Fruit fly (Drosophila melanogaster) whole organism, embryonic: Measurements from ENCODE around the gene eIF1.

Source experiments
- BtbVII ChIP-seq: fragments of 200-800 bp; sonication (Bioruptor generic); optimal IDR thresholded peaks from 3 replicates; lab custom pipeline; 2017; ENCODE audit warnings: missing biosample characterization, mild to moderate bottlenecking, missing genetic modification characterization
- Bteb2 ChIP-seq: fragments of 200-800 bp; sonication (Bioruptor generic); optimal IDR thresholded peaks from 2 replicates; lab custom pipeline; 2016; ENCODE audit warnings: missing biosample characterization, missing genetic modification characterization
- C15 ChIP-seq: fragments of 200-800 bp; sonication (Bioruptor generic); IDR thresholded peaks from 3 replicates; pipeline ENCODE4 v1.3.6; 2022; ENCODE audit warnings: missing biosample characterization, missing genetic modification characterization
- CG10147 ChIP-seq: fragments of 200-800 bp; sonication (Bioruptor generic); optimal IDR thresholded peaks from 2 replicates; lab custom pipeline; 2019; ENCODE audit warnings: missing biosample characterization, mild to moderate bottlenecking, missing genetic modification characterization, moderate library complexity
- CG1024 ChIP-seq: fragments of 200-800 bp; sonication (Bioruptor generic); IDR thresholded peaks from 2 replicates; pipeline ENCODE4 v1.3.6; 2022; ENCODE audit warnings: missing biosample characterization, missing genetic modification characterization
- CG12155 ChIP-seq: fragments of 200-800 bp; sonication (Bioruptor generic); optimal IDR thresholded peaks from 3 replicates; lab custom pipeline; 2016; ENCODE audit warnings: missing biosample characterization, missing genetic modification characterization
- CG1233 ChIP-seq: fragments of 200-800 bp; sonication (Bioruptor generic); optimal IDR thresholded peaks from 4 replicates; lab custom pipeline; 2018; ENCODE audit warnings: missing biosample characterization, mild to moderate bottlenecking, missing genetic modification characterization
- CG14050 ChIP-seq: fragments of 200-800 bp; sonication (Bioruptor generic); IDR thresholded peaks from 3 replicates; pipeline ENCODE4 v1.3.6; 2022; ENCODE audit warnings: missing biosample characterization, missing genetic modification characterization
- CG15269 ChIP-seq: fragments of 200-800 bp; sonication (Bioruptor generic); optimal IDR thresholded peaks from 2 replicates; lab custom pipeline; 2018; ENCODE audit warnings: missing biosample characterization, mild to moderate bottlenecking, missing genetic modification characterization, moderate library complexity
- CG15514 ChIP-seq: fragments of 200-800 bp; sonication (Bioruptor generic); optimal IDR thresholded peaks from 3 replicates; lab custom pipeline; 2017; ENCODE audit warnings: missing biosample characterization, missing genetic modification characterization, mild to moderate bottlenecking, moderate library complexity, missing genetic modification reagents
- CG15696 ChIP-seq: fragments of 200-800 bp; sonication (Bioruptor generic); optimal IDR thresholded peaks from 2 replicates; lab custom pipeline; 2019; ENCODE audit warnings: missing biosample characterization, mild to moderate bottlenecking, missing genetic modification characterization, moderate library complexity
- CG1603 ChIP-seq: fragments of 200-800 bp; sonication (Bioruptor generic); optimal IDR thresholded peaks from 2 replicates; lab custom pipeline; 2019; ENCODE audit warnings: missing biosample characterization, mild to moderate bottlenecking, missing genetic modification characterization, moderate library complexity
- CG1647 ChIP-seq: fragments of 200-800 bp; sonication (Bioruptor generic); optimal IDR thresholded peaks from 3 replicates; lab custom pipeline; 2016; ENCODE audit warnings: missing biosample characterization, missing genetic modification characterization
- CG17361 ChIP-seq: fragments of 200-800 bp; sonication (Bioruptor generic); IDR thresholded peaks from 3 replicates; pipeline ENCODE4 v1.3.6; 2022; ENCODE audit warnings: missing biosample characterization, missing genetic modification characterization
- CG1832 ChIP-seq: fragments of 200-800 bp; sonication (Bioruptor generic); optimal IDR thresholded peaks from 2 replicates; lab custom pipeline; 2017; ENCODE audit warnings: missing biosample characterization, mild to moderate bottlenecking, missing genetic modification characterization, inconsistent platforms
- CG3163 ChIP-seq: fragments of 200-800 bp; sonication (Bioruptor generic); optimal IDR thresholded peaks from 3 replicates; lab custom pipeline; 2016; ENCODE audit warnings: missing biosample characterization, missing genetic modification characterization
- CG33557 ChIP-seq: fragments of 200-800 bp; sonication (Bioruptor generic); optimal IDR thresholded peaks from 2 replicates; lab custom pipeline; 2019; ENCODE audit warnings: missing biosample characterization, mild to moderate bottlenecking, missing genetic modification characterization, moderate library complexity
- CG3838 ChIP-seq: fragments of 200-800 bp; sonication (Bioruptor generic); optimal IDR thresholded peaks from 3 replicates; lab custom pipeline; 2016; ENCODE audit warnings: missing biosample characterization, missing genetic modification characterization
- CG42726 ChIP-seq: fragments of 200-800 bp; sonication (Bioruptor generic); IDR thresholded peaks from 2 replicates; pipeline ENCODE4 v1.3.6; 2022; ENCODE audit warnings: missing biosample characterization, missing genetic modification characterization; ENCODE audit not compliant: partially characterized antibody
- CG4404 ChIP-seq: fragments of 200-800 bp; sonication (Bioruptor generic); IDR thresholded peaks from 2 replicates; pipeline ENCODE4 v1.3.6; 2022; ENCODE audit warnings: missing biosample characterization, missing genetic modification characterization
- CG4617 ChIP-seq: fragments of 200-800 bp; sonication (Bioruptor generic); optimal IDR thresholded peaks from 3 replicates; lab custom pipeline; 2016; ENCODE audit warnings: missing biosample characterization, missing genetic modification characterization, borderline replicate concordance
- CG5245 ChIP-seq: fragments of 200-800 bp; sonication (Bioruptor generic); optimal IDR thresholded peaks from 3 replicates; lab custom pipeline; 2016; ENCODE audit warnings: missing biosample characterization, missing genetic modification characterization
- CG6654 ChIP-seq: fragments of 200-800 bp; sonication (Bioruptor generic); optimal IDR thresholded peaks from 2 replicates; lab custom pipeline; 2017; ENCODE audit warnings: missing biosample characterization, mild to moderate bottlenecking, missing genetic modification characterization
- CG6765 ChIP-seq: fragments of 200-800 bp; sonication (Bioruptor generic); optimal IDR thresholded peaks from 3 replicates; lab custom pipeline; 2017; ENCODE audit warnings: missing biosample characterization, mild to moderate bottlenecking, missing genetic modification characterization
- CG7357 ChIP-seq: fragments of 200-800 bp; sonication (Bioruptor generic); IDR thresholded peaks from 3 replicates; pipeline ENCODE4 v1.3.6; 2022; ENCODE audit warnings: missing biosample characterization, missing genetic modification characterization
- CG7786 ChIP-seq: fragments of 200-800 bp; sonication (Bioruptor generic); optimal IDR thresholded peaks from 2 replicates; lab custom pipeline; 2016; ENCODE audit warnings: missing biosample characterization, missing genetic modification characterization
- CG9727 ChIP-seq: fragments of 200-800 bp; sonication (Bioruptor generic); optimal IDR thresholded peaks from 3 replicates; lab custom pipeline; 2017; ENCODE audit warnings: missing biosample characterization, mild to moderate bottlenecking, missing genetic modification characterization
- CrebB ChIP-seq: fragments of 200-800 bp; sonication (Bioruptor generic); optimal IDR thresholded peaks from 3 replicates; lab custom pipeline; 2018; ENCODE audit warnings: missing biosample characterization, mild to moderate bottlenecking, missing genetic modification characterization
- Dip3 ChIP-seq: fragments of 200-800 bp; sonication (Bioruptor generic); optimal IDR thresholded peaks from 3 replicates; lab custom pipeline; 2016; ENCODE audit warnings: missing biosample characterization, missing genetic modification characterization
- Doc3 ChIP-seq: fragments of 200-800 bp; sonication (Bioruptor generic); IDR thresholded peaks from 3 replicates; pipeline ENCODE4 v1.3.6; 2022; ENCODE audit warnings: missing biosample characterization, missing genetic modification characterization; ENCODE audit not compliant: partially characterized antibody
- ERR ChIP-seq: fragments of 200-800 bp; sonication (Bioruptor generic); optimal IDR thresholded peaks from 2 replicates; lab custom pipeline; 2016; ENCODE audit warnings: missing biosample characterization, missing genetic modification characterization
- Ets65A ChIP-seq: fragments of 200-800 bp; sonication (Bioruptor generic); peaks from one replicate; lab custom pipeline; 2016; ENCODE audit warnings: missing biosample characterization, missing genetic modification characterization
- HLHmδ ChIP-seq: fragments of 200-800 bp; sonication (Bioruptor generic); optimal IDR thresholded peaks from 2 replicates; lab custom pipeline; 2018; ENCODE audit warnings: missing biosample characterization, mild to moderate bottlenecking, missing genetic modification characterization, moderate library complexity
- Kr ChIP-seq: fragments of 200-800 bp; sonication (Bioruptor generic); optimal IDR thresholded peaks from 2 replicates; lab custom pipeline; 2017; ENCODE audit warnings: missing biosample characterization, mild to moderate bottlenecking, missing genetic modification characterization
- Mes4 ChIP-seq: fragments of 200-800 bp; sonication (Bioruptor generic); optimal IDR thresholded peaks from 2 replicates; lab custom pipeline; 2016; ENCODE audit warnings: missing biosample characterization, missing genetic modification characterization
- Nf-YA ChIP-seq: fragments of 200-800 bp; sonication (Bioruptor generic); IDR thresholded peaks from 2 replicates; pipeline ENCODE4 v1.3.6; 2022; ENCODE audit warnings: missing biosample characterization, missing genetic modification characterization
- NfI ChIP-seq: fragments of 200-800 bp; sonication (Bioruptor generic); optimal IDR thresholded peaks from 3 replicates; lab custom pipeline; 2018; ENCODE audit warnings: missing biosample characterization, mild to moderate bottlenecking, missing genetic modification characterization, moderate library complexity
- Vsx1 ChIP-seq: fragments of 200-800 bp; sonication (Bioruptor generic); optimal IDR thresholded peaks from 2 replicates; lab custom pipeline; 2017; ENCODE audit warnings: missing biosample characterization, mild to moderate bottlenecking, missing genetic modification characterization, missing genetic modification reagents
- abd-A ChIP-seq: fragments of 200-800 bp; sonication (Bioruptor generic); optimal IDR thresholded peaks from 3 replicates; lab custom pipeline; 2019; ENCODE audit warnings: missing biosample characterization, mild to moderate bottlenecking, missing genetic modification characterization, moderate library complexity
- amos ChIP-seq: fragments of 200-800 bp; sonication (Bioruptor generic); IDR thresholded peaks from 2 replicates; pipeline ENCODE4 v1.3.6; 2022; ENCODE audit warnings: missing biosample characterization, missing genetic modification characterization; ENCODE audit not compliant: partially characterized antibody
- cas ChIP-seq: fragments of 200-800 bp; sonication (Bioruptor generic); IDR thresholded peaks from 2 replicates; pipeline ENCODE4 v1.3.6; 2022; ENCODE audit warnings: missing biosample characterization, missing genetic modification characterization
- cwo ChIP-seq: fragments of 200-800 bp; sonication (Bioruptor generic); optimal IDR thresholded peaks from 3 replicates; lab custom pipeline; 2017; ENCODE audit warnings: missing biosample characterization, missing genetic modification characterization, mild to moderate bottlenecking, moderate library complexity, missing genetic modification reagents
- danr ChIP-seq: fragments of 200-800 bp; sonication (Bioruptor generic); IDR thresholded peaks from 2 replicates; pipeline ENCODE4 v1.3.6; 2022; ENCODE audit warnings: missing biosample characterization, missing genetic modification characterization
- dpn ChIP-seq, 2 experiments: fragments of 200-800 bp; sonication (Bioruptor generic); optimal IDR thresholded peaks; 3 replicates each; lab custom pipeline; 2016; ENCODE audit warnings: missing biosample characterization in 2 of 2, missing genetic modification characterization in 2 of 2
- fd102C ChIP-seq: fragments of 200-800 bp; sonication (Bioruptor generic); optimal IDR thresholded peaks from 2 replicates; lab custom pipeline; 2018; ENCODE audit warnings: missing biosample characterization, mild to moderate bottlenecking, missing genetic modification characterization, moderate library complexity
- gsb-n ChIP-seq: fragments of 200-800 bp; sonication (Bioruptor generic); optimal IDR thresholded peaks from 3 replicates; lab custom pipeline; 2018; ENCODE audit warnings: missing biosample characterization, mild to moderate bottlenecking, missing genetic modification characterization
- insv ChIP-seq, 2 experiments: fragments of 200-800 bp; sonication (Bioruptor generic); optimal IDR thresholded peaks; 3 replicates each; lab custom pipeline; 2016 to 2018; ENCODE audit warnings: missing biosample characterization in 2 of 2, missing genetic modification characterization in 2 of 2
- sc ChIP-seq, 3 experiments: fragments of >200 bp in 2 of 3; fragments of 200-800 bp in 1 of 3; sonication (Bioruptor generic) in 1 of 3; optimal IDR thresholded peaks; 2 replicates in 2 of 3; 3 replicates in 1 of 3; lab custom pipeline; 2017; ENCODE audit warnings: mild to moderate bottlenecking in 1 of 3, missing biosample characterization in 1 of 3, missing genetic modification characterization in 1 of 3, missing genetic modification reagents in 1 of 3
- ssp ChIP-seq: fragments of 200-800 bp; sonication (Bioruptor generic); IDR thresholded peaks from 2 replicates; pipeline ENCODE4 v1.3.6; 2022; ENCODE audit warnings: missing biosample characterization, missing genetic modification characterization
- stc ChIP-seq: fragments of 200-800 bp; sonication (Bioruptor generic); IDR thresholded peaks from 2 replicates; pipeline ENCODE4 v1.3.6; 2022; ENCODE audit warnings: missing biosample characterization, missing genetic modification characterization

Gene eIF1

DNA sequence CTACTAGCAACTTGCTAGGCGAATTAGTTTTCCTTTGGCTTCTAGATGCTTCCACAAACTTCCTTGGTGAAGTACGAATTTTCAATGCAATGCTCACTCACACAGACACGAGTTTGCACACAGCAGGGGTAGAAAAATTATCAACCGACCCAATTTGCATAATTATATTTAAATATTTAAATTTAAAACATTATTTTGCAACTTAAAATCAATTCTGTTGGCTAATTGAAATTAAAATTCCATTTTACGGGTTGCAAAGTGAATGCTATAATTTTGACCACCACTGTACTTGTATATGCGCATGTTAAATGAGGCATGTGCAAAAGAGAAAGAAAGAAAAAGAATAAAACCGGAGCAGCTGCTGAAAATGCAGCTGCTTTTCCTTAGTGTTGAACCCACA is 29.1 kb upstream of the eIF1 start (continued):
- peak; percentile 96 for TF ChIP-seq CG15269 (tag; lab: Kevin White, UChicago)
- TF ChIP-seq dpn (GFP tag; optimal IDR thresholded peaks at IDR 0.05; lab: Kevin White, UChicago): peak; percentile 40 to 92
- peak; percentile 93 for TF ChIP-seq stc
- TF ChIP-seq abd-A: peak; percentile 41
- peak; percentile 86 for TF ChIP-seq CG6765
- TF ChIP-seq CG15514 (GFP tag; lab: Kevin White, UChicago): peak; percentile 88
- peak; percentile 79 for TF ChIP-seq ssp
- TF ChIP-seq CG4404: peak; percentile 86
- TF ChIP-seq CG15696: peak; percentile 80
- peak; percentile 56 for TF ChIP-seq CG3838 (GFP tag; lab: Kevin White, UChicago)
- TF ChIP-seq CG1647 (GFP tag; lab: Kevin White, UChicago): peak; percentile 72
- no peak for TF ChIP-seq CG7786 (GFP tag; lab: Kevin White, UChicago)
- TF ChIP-seq CG1832: no peak
- peak; percentile 85 for TF ChIP-seq fd102C (GFP tag; lab: Kevin White, UChicago)
- TF ChIP-seq cwo: peak; percentile 89
- no peak for TF ChIP-seq HLHmδ (GFP tag; lab: Kevin White, UChicago)
- peak; percentile 79; the same call in 2 of the 3 replicates for TF ChIP-seq C15 (GFP tag; lab: Robert Waterston, UW)
- peak; percentile 93 for TF ChIP-seq gsb-n
- peak; percentile 93 for TF ChIP-seq CG10147 (GFP tag; lab: Kevin White, UChicago)
- TF ChIP-seq CG1603 (tag; lab: Kevin White, UChicago): peak; percentile 88
- peak; percentile 91 for TF ChIP-seq CG1024 (GFP tag; lab: Robert Waterston, UW)
- TF ChIP-seq Doc3 (GFP tag; lab: Robert Waterston, UW): no peak
- TF ChIP-seq CG3163 (GFP tag; lab: Kevin White, UChicago): no peak
- TF ChIP-seq CG6654 (GFP tag; lab: Kevin White, UChicago): peak; percentile 75
- TF ChIP-seq CG33557 (GFP tag; lab: Kevin White, UChicago): peak; percentile 79
- no peak for TF ChIP-seq amos
- peak; percentile 84 for TF ChIP-seq CG12155
- peak; percentile 85 for TF ChIP-seq danr (GFP tag; lab: Robert Waterston, UW)
- TF ChIP-seq Nf-YA (GFP tag; lab: Robert Waterston, UW): peak; percentile 88
- peak; percentile 82 for TF ChIP-seq cas (GFP tag; lab: Robert Waterston, UW)
- TF ChIP-seq Dip3 (GFP tag; lab: Kevin White, UChicago): peak; percentile 61
- no peak for TF ChIP-seq sc (optimal IDR thresholded peaks at IDR 0.05; lab: Kevin White, UChicago)
- peak; percentile 91 for TF ChIP-seq sc (GFP tag; optimal IDR thresholded peaks at IDR 0.05; lab: Kevin White, UChicago)
- TF ChIP-seq CrebB (tag; lab: Kevin White, UChicago): peak; percentile 79
- TF ChIP-seq Ets65A (GFP tag; lab: Kevin White, UChicago): peak; percentile 37
- peak; percentile 61 for TF ChIP-seq CG4617
- peak in 1 of 2 experiments; percentile 11 for TF ChIP-seq insv (GFP tag; optimal IDR thresholded peaks at IDR 0.05; lab: Kevin White, UChicago)
- TF ChIP-seq CG14050 (GFP tag; lab: Robert Waterston, UW): peak; percentile 88
- peak; percentile 94 for TF ChIP-seq CG9727
- peak; percentile 8 for TF ChIP-seq Mes4 (GFP tag; lab: Kevin White, UChicago)
- TF ChIP-seq NfI (GFP tag; lab: Kevin White, UChicago): peak; percentile 93
- peak; percentile 87 for TF ChIP-seq CG5245 (GFP tag; lab: Kevin White, UChicago)
- no peak for TF ChIP-seq CG42726 (GFP tag; lab: Robert Waterston, UW)
- peak; percentile 95 for TF ChIP-seq BtbVII
- TF ChIP-seq CG7357: peak; percentile 82
- TF ChIP-seq Bteb2: peak; percentile 52
- no peak for TF ChIP-seq Kr (GFP tag; lab: Kevin White, UChicago)
- peak; percentile 95 for TF ChIP-seq CG17361 (GFP tag; lab: Robert Waterston, UW)
- peak; percentile 88 for TF ChIP-seq CG1233
- peak; percentile 50 for TF ChIP-seq ERR (GFP tag; lab: Kevin White, UChicago)
- peak; percentile 86 for TF ChIP-seq Vsx1 (GFP tag; lab: Kevin White, UChicago)
